Worm (Caenorhabditis elegans) whole organism, midembryonic: ENCODE measurements around the gene VZK822L.2.

ENCODE experiments used
- T22C8.4 ChIP-seq: fragments of 200-800 bp; sonication (Bioruptor generic); IDR thresholded peaks from 2 replicates; pipeline ENCODE4 v1.3.6; 2022; ENCODE audit warnings: missing genetic modification characterization, missing compliant biosample characterization
- cog-1 ChIP-seq: sonication (generic microtip); optimal IDR thresholded peaks from 2 replicates; lab custom pipeline; 2016; ENCODE audit warnings: missing genetic modification characterization, missing compliant biosample characterization
- flt-1 ChIP-seq: fragments of 200-800 bp; sonication (Bioruptor generic); IDR thresholded peaks from 2 replicates; pipeline ENCODE4 v1.3.6; 2022; ENCODE audit warnings: missing genetic modification characterization, missing compliant biosample characterization
- klf-2 ChIP-seq: fragments of 200-800 bp; sonication (Bioruptor generic); conservative IDR thresholded peaks from 2 replicates; pipeline ENCODE4 v1.3.6; 2022; ENCODE audit warnings: missing genetic modification reagents, missing genetic modification characterization, missing compliant biosample characterization
- med-1 ChIP-seq: sonication (generic microtip); optimal IDR thresholded peaks from 2 replicates; lab custom pipeline; 2017; ENCODE audit warnings: missing genetic modification characterization, mild to moderate bottlenecking, missing compliant biosample characterization, antibody characterized with exemption, missing genetic modification reagents; ENCODE audit not compliant: insufficient read depth
- ref-1 ChIP-seq: fragments of 200-800 bp; sonication (Bioruptor generic); conservative IDR thresholded peaks from 2 replicates; pipeline ENCODE4 v1.3.6; 2022; ENCODE audit warnings: missing genetic modification reagents, missing genetic modification characterization, missing compliant biosample characterization
- tab-1 ChIP-seq: fragments of 200-800 bp; sonication (Bioruptor generic); IDR thresholded peaks from 2 replicates; pipeline ENCODE4 v1.3.6; 2022; ENCODE audit warnings: missing genetic modification characterization, missing compliant biosample characterization
- ztf-23 ChIP-seq: fragments of 200-800 bp; sonication (Bioruptor generic); IDR thresholded peaks from 2 replicates; pipeline ENCODE4 v1.3.6; 2022; ENCODE audit warnings: missing genetic modification reagents, missing genetic modification characterization, missing compliant biosample characterization
- ztf-29 ChIP-seq: fragments of 200-800 bp; sonication (Bioruptor generic); IDR thresholded peaks from 2 replicates; pipeline ENCODE4 v1.3.6; 2022; ENCODE audit warnings: missing genetic modification reagents, missing genetic modification characterization, missing compliant biosample characterization

DNA sequence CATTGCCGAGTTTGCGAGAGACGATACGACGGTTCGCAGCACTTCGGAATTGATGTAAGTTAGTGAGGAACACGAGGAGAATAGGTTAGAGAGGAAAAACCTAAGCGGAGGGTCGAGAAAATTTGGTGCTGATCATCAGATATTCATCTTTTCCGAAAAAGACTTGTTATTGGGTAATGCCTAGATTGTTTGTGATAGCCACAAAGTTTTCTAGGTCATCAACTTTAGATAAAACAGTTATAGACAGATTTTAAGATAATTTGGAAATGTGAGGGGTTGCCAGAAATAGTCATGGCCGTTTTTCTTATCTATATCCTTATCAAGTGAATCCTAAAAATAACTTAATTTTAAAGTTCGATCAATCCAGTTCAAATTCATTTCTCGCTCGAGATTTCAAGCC lies 11.4 kb upstream of the VZK822L.2 start:
- TF ChIP-seq flt-1 (GFP tag; lab: Robert Waterston, UW) (no peak), klf-2 (no peak), ztf-23 (GFP tag; lab: Robert Waterston, UW) (no peak), cog-1 (no peak), med-1 (GFP tag; lab: Kevin White, UChicago) (no peak), tab-1 (GFP tag; lab: Robert Waterston, UW) (no peak), ztf-29 (GFP tag; lab: Robert Waterston, UW) (no peak), ref-1 (no peak), T22C8.4 (GFP tag; lab: Robert Waterston, UW) (no peak)
